Worm (Caenorhabditis elegans): ENCODE measurements around the gene Y37E11B.5.

DNA sequence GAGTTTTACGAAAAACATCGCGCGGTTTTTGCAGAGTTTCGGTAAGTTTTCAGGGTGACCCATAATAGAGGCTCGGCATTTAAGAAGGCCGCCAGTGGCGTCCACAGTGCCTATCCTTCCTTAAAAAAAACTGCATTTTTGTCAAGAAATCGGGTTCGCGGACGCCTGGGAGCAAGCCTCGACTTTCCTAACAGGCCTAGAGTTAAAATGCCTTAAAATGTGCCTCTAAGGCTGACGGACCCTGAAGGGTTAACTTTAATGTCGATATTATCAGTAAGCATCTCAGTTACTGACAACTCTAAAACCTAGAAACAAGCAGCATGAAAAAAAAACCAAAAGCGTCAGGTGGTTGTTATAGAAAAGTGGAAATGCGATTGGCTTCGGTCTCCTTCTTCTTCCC lies 39.2 kb downstream of the Y37E11B.5 start:
- TF ChIP-seq dpl-1 (GFP tag; optimal IDR thresholded peaks at IDR 0.05) (no peak), sdz-38 (tag; optimal IDR thresholded peaks at IDR 0.05) (no peak), lag-1 (GFP tag; IDR thresholded peaks at IDR 0.05) (no peak), athp-1 (tag; optimal IDR thresholded peaks at IDR 0.05) (no peak), F55B11.4 (tag; optimal IDR thresholded peaks at IDR 0.05; ENCODE audit: borderline replicate concordance, insufficient read depth) (no peak), madf-8 (GFP tag; conservative IDR thresholded peaks at IDR 0.05) (no peak), unc-62 (GFP tag; optimal IDR thresholded peaks at IDR 0.05) (no peak), ztf-18 (tag; optimal IDR thresholded peaks at IDR 0.05) (no peak), lin-40 (tag; optimal IDR thresholded peaks at IDR 0.05) (no peak), hmg-1.2 (GFP tag; IDR thresholded peaks at IDR 0.05) (no peak)
